Worm (Caenorhabditis elegans) whole organism, early embryonic: ENCODE measurements around the gene Y102A11A.2.

Experiments
- B0310.2 ChIP-seq: sonication (generic microtip); optimal IDR thresholded peaks from 2 replicates; lab custom pipeline; 2016; ENCODE audit warnings: mild to moderate bottlenecking, missing genetic modification characterization, missing compliant biosample characterization
- F13C5.2 ChIP-seq: sonication (generic microtip); optimal IDR thresholded peaks from 2 replicates; lab custom pipeline; 2017; ENCODE audit warnings: mild to moderate bottlenecking, missing genetic modification characterization, inconsistent platforms, missing compliant biosample characterization
- aly-1 ChIP-seq: sonication (generic microtip); optimal IDR thresholded peaks from 2 replicates; lab custom pipeline; 2016; ENCODE audit warnings: missing genetic modification characterization, missing compliant biosample characterization
- ama-1 ChIP-seq: fragments of 150-350 bp; optimal IDR thresholded peaks from 2 replicates; lab custom pipeline; 2014
- ceh-13 ChIP-seq: fragments of 200-800 bp; sonication (Bioruptor generic); optimal IDR thresholded peaks from 2 replicates; lab custom pipeline; 2018; ENCODE audit warnings: mild to moderate bottlenecking, missing genetic modification characterization, missing compliant biosample characterization
- ceh-36 ChIP-seq: sonication (generic microtip); optimal IDR thresholded peaks from 2 replicates; lab custom pipeline; 2016; ENCODE audit warnings: missing genetic modification characterization, inconsistent platforms, missing compliant biosample characterization
- ets-7 ChIP-seq: sonication (generic microtip); optimal IDR thresholded peaks from 2 replicates; lab custom pipeline; 2016; ENCODE audit warnings: missing genotype, missing genetic modification characterization, missing compliant biosample characterization
- flt-1 ChIP-seq: fragments of 200-800 bp; sonication (Bioruptor generic); IDR thresholded peaks from 2 replicates; pipeline ENCODE4 v1.3.6; 2022; ENCODE audit warnings: missing genetic modification characterization, missing compliant biosample characterization
- hmbx-1 ChIP-seq: sonication (generic microtip); optimal IDR thresholded peaks from 2 replicates; lab custom pipeline; 2016; ENCODE audit warnings: mild to moderate bottlenecking, missing genetic modification characterization, missing compliant biosample characterization
- hmg-4 ChIP-seq: fragments of 200-800 bp; sonication (Bioruptor generic); optimal IDR thresholded peaks from 2 replicates; lab custom pipeline; 2018; ENCODE audit warnings: mild to moderate bottlenecking, missing genetic modification characterization, missing compliant biosample characterization
- hnd-1 ChIP-seq: sonication (generic microtip); optimal IDR thresholded peaks from 2 replicates; lab custom pipeline; 2016; ENCODE audit warnings: missing genetic modification characterization, missing compliant biosample characterization
- pes-1 ChIP-seq: fragments of 200-800 bp; sonication (Bioruptor generic); IDR thresholded peaks from 2 replicates; pipeline ENCODE4 v1.3.6; 2022; ENCODE audit warnings: missing genetic modification reagents, missing genetic modification characterization, missing compliant biosample characterization
- scrt-1 ChIP-seq: fragments of 200-800 bp; sonication (Bioruptor generic); IDR thresholded peaks from 2 replicates; pipeline ENCODE4 v1.3.6; 2022; ENCODE audit warnings: missing genetic modification characterization, missing compliant biosample characterization
- sea-1 ChIP-seq: fragments of 200-800 bp; sonication (Bioruptor generic); conservative IDR thresholded peaks from 2 replicates; pipeline ENCODE4 v1.3.6; 2022; ENCODE audit warnings: missing genetic modification characterization, missing compliant biosample characterization
- tbx-11 ChIP-seq: fragments of 200-800 bp; sonication (Bioruptor generic); IDR thresholded peaks from 2 replicates; pipeline ENCODE4 v1.3.6; 2022; ENCODE audit warnings: missing genetic modification characterization, missing compliant biosample characterization
- tbx-37 ChIP-seq: fragments of 200-800 bp; sonication (Bioruptor generic); conservative IDR thresholded peaks from 2 replicates; pipeline ENCODE4 v1.3.6; 2022; ENCODE audit warnings: missing genetic modification reagents, missing genetic modification characterization, missing compliant biosample characterization
- tra-4 ChIP-seq: sonication (generic microtip); optimal IDR thresholded peaks from 2 replicates; lab custom pipeline; 2017; ENCODE audit warnings: missing genetic modification characterization, missing compliant biosample characterization

Gene Y102A11A.2

DNA sequence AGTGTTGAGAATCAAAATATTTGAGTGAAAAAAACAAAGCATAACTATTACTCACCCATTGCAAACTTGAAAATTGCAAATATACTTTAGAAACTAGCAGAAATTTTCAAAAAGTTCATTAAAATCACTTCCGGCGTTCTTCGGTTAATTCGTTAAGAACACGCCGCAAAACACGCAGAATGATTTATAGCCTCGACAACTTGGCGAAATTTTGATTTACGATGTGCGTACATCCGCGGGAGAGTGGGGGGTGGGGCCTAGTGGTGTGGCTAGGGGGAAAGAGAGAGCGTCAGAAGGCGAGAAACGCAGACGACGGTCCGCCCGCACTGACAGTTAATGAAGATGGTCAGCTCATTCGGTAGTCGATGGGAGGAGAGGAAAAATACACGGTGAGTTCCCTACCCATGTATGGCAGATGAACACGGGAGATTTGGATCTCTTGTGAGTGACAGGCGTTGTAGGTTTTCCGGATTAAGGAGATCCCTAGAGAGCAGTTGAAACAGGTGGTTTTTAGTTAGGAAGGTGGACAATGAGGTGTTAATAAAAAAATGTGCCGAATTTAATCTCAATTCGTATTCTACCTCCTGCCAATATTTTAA, 19.8 kb downstream of the Y102A11A.2 start, which contains the start of gene igcm-4:
Gene igcm-4 (minus strand): TSS at position 237 of the 599 bp plus-strand sequence.
- TF ChIP-seq ceh-13 (GFP tag; lab: Kevin White, UChicago) (no peak), hmg-4 (peak; percentile 66), scrt-1 (GFP tag; lab: Robert Waterston, UW) (no peak), flt-1 (GFP tag; lab: Robert Waterston, UW) (0 out of 2 replicates have a peak, but pooled peaks have one; percentile 19), B0310.2 (peak; percentile 4), ceh-36 (tag; lab: Kevin White, UChicago) (peak; percentile 62), pes-1 (0 out of 2 replicates have a peak, but pooled peaks have one; percentile 5), ama-1 (lab: Kevin White, UChicago) (no peak)

DNA sequence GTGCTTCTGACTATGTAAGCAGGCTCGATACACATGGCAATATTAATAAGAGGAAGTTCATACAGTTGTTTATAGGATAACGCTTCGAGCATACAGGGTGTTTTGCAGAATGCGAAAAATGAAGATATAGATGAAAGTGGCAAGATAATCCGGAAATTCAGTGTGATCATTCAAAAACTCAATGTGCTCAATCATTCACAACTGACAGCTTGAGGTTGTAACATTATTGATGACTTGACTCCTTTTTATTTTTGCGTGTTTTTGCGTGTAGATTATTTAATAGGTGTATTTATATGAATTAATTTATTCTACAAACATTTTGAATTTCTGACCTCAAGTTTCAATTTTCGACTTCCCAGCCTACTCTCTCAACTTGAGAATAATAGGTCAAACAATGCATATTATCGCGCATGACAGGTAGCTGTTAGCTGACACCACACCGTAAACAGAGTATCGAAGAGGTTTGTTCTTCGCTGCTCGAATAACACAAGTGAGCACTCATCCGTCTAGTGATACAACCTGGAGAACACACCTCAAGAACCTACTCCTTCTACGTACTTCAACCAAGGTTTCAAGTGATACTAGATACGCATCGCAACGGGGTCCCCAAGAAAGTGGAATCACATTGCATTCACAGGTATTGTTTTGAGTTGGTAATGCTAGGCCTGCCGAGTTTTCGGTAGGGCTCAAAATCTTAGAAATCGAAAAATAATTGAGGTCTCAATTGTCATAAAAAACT, 20.9 kb downstream of the Y102A11A.2 start:
- TF ChIP-seq flt-1 (GFP tag; lab: Robert Waterston, UW) = no peak
- TF ChIP-seq ets-7 (tag; lab: Kevin White, UChicago) = no peak
- no peak for TF ChIP-seq aly-1 (tag; lab: Kevin White, UChicago)
- TF ChIP-seq sea-1 (GFP tag; lab: Robert Waterston, UW) = no peak
- no peak for TF ChIP-seq tbx-37
- no peak for TF ChIP-seq tra-4 (tag; lab: Kevin White, UChicago)
- TF ChIP-seq B0310.2 = no peak
- no peak for TF ChIP-seq tbx-11
- no peak for TF ChIP-seq ama-1 (lab: Kevin White, UChicago)
- TF ChIP-seq hmg-4 = no peak
- TF ChIP-seq scrt-1 (GFP tag; lab: Robert Waterston, UW) = no peak
- TF ChIP-seq pes-1 = no peak
- TF ChIP-seq ceh-36 (tag; lab: Kevin White, UChicago) = no peak
- no peak for TF ChIP-seq ceh-13 (GFP tag; lab: Kevin White, UChicago)
- no peak for TF ChIP-seq hmbx-1
- no peak for TF ChIP-seq F13C5.2 (tag; lab: Kevin White, UChicago)

ce11 chrX:2048865-2049405, 22.5 kb downstream of the Y102A11A.2 start:
- TF ChIP-seq ama-1 (lab: Kevin White, UChicago) (no peak), hmbx-1 (no peak), flt-1 (GFP tag; lab: Robert Waterston, UW) (no peak), ceh-13 (GFP tag; lab: Kevin White, UChicago) (no peak), ets-7 (tag; lab: Kevin White, UChicago) (no peak), scrt-1 (GFP tag; lab: Robert Waterston, UW) (no peak), B0310.2 (no peak), aly-1 (tag; lab: Kevin White, UChicago) (no peak), tbx-37 (no peak), hnd-1 (tag; lab: Kevin White, UChicago) (no peak), tbx-11 (no peak), sea-1 (GFP tag; lab: Robert Waterston, UW) (no peak), hmg-4 (no peak), pes-1 (no peak), tra-4 (tag; lab: Kevin White, UChicago) (no peak)

DNA sequence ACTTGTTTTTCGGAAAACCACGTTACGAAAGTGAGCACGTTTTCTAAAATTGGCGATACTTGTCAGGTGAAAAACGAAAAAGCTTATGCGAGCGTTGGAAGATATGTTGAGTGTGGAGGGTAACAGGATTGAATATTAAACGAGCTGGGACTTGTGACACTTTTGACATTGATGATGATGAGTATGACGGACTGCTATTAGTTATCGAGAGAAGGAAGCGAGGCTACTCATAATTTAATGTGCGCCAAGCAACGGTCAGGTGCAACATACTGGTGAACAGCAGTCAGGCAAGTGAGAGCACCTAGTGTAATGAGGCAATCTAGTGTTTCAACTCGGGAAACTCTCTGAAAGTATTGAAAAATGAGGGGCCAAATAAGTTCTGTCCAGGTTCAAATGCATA, 23.8 kb downstream of the Y102A11A.2 start:
- TF ChIP-seq ceh-36 (tag; lab: Kevin White, UChicago) (no peak), tbx-37 (no peak), sea-1 (GFP tag; lab: Robert Waterston, UW) (no peak)

- TF ChIP-seq ets-7 (tag; lab: Kevin White, UChicago) = no peak
- TF ChIP-seq flt-1 (GFP tag; lab: Robert Waterston, UW) = no peak
- no peak for TF ChIP-seq hnd-1 (tag; lab: Kevin White, UChicago)
- TF ChIP-seq sea-1 (GFP tag; lab: Robert Waterston, UW) = no peak
- TF ChIP-seq ceh-13 (GFP tag; lab: Kevin White, UChicago) = no peak
- TF ChIP-seq ceh-36 (tag; lab: Kevin White, UChicago) = no peak
- no peak for TF ChIP-seq tra-4 (tag; lab: Kevin White, UChicago)
- TF ChIP-seq pes-1 = no peak
- TF ChIP-seq hmbx-1 = no peak
Observed at ce11 chrX:2051602-2052001, 25.2 kb downstream of the Y102A11A.2 start, which contains the start of gene Y102A11A.1. Y102A11A.1 (plus strand) TSS chrX:2051824.

DNA sequence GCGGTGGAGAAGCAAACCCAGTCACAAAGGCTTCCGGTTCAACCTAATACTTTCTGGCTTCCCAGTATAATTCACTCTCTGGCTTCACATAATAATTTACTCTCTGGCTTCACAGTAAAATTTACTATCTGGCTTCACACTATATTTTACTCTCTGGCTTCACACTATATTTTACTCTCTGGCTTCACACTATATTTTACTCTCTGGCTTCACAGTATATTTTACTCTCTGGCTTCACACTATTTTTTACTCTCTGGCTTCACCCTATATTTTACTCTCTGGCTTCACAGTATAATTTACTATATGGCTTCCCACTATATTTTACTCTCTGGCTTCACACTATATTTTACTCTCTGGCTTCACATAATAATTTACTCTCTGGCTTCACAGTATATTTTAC, 30.4 kb downstream of the Y102A11A.2 start:
- TF ChIP-seq tbx-37 = 0 out of 2 replicates have a peak, but pooled peaks have one; percentile 3

DNA sequence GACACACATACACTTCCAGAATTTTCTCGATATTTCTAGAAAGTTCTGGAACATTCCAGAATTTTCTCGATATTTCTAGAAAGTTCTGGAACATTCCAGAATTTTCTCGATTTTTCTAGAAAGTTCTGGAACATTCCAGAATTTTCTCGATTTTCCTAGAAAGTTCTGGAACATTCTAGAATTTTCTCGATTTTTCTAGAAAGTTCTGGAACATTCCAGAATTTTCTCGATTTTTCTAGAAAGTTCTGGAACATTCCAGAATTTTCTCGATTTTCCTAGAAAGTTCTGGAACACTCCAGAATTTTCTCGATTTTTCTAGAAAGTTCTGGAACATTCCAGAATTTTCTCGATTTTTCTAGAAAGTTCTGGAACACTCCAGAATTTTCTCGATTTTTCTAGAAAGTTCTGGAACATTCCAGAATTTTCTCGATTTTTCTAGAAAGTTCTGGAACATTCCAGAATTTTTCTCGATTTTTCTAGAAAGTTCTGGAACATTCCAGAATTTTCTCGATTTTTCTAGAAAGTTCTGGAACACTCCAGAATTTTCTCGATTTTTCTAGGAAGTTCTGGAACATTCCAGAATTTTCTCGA, 31.5 kb downstream of the Y102A11A.2 start:
- TF ChIP-seq tbx-37 = peak; percentile 25; the same call in 1 of the 2 replicates
- TF ChIP-seq tbx-11 = peak; percentile 62; the same call in 1 of the 2 replicates
- TF ChIP-seq pes-1 = peak; percentile 89
- TF ChIP-seq scrt-1 (GFP tag; lab: Robert Waterston, UW) = 0 out of 2 replicates have a peak, but pooled peaks have one; percentile 48
- TF ChIP-seq flt-1 (GFP tag; lab: Robert Waterston, UW) = peak; percentile 84; the same call in 1 of the 2 replicates
- TF ChIP-seq sea-1 (GFP tag; lab: Robert Waterston, UW) = peak; percentile 81
